Fruit fly (Drosophila melanogaster): Measurements from ENCODE around the gene mthl7.
A peak's percentile ranks its signal among the peaks of the same experiment; 100 is the strongest.

mthl7 gene

DNA sequence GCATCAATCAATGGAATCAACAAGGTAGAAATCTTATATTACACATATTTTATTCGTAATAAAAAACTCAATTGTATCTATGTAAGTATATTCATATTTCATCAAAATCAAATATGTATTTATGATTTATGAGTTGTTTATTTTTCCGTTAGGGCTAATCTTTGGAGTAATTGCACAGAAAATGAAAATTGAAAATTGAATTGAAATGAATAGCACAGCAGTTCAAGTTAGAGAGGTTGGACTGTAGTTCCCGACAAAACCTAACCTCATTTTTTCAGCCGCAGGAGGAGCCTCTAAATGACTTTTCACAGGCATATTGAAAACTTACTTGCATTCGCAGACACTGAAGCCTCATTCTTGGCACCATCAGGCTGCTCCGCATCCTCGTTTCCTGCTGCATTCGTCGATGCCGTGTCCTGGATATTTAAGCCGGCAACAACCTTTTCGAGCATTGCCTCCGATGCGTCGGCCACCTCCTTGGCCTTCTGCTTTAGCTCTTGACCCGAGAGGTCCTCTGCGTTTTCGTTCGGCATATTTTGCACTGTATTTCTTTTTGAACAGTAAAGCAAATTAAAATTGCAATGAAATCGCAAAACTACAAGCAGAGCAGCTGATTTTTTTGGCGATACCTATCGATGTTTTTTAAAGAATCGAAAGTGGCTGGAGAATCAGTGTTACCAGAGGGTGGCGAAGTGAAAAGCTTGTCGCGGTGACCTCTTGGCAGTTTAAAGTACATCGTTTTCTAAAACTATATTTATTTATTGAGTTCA lies 2.3 kb downstream of the mthl7 start, which contains the start of gene Nmt (continued):
- TF ChIP-seq fu2 (GFP tag; optimal IDR thresholded peaks at IDR 0.05) (no peak), CG32532 (GFP tag; IDR thresholded peaks at IDR 0.05) (peak; percentile 64), Opbp (GFP tag; IDR thresholded peaks at IDR 0.05; ENCODE audit: partially characterized antibody) (peak; percentile 84), amos (GFP tag; IDR thresholded peaks at IDR 0.05; ENCODE audit: partially characterized antibody) (peak; percentile 85), CTCF (GFP tag; optimal IDR thresholded peaks at IDR 0.05) (no peak), CG34422 (GFP tag; IDR thresholded peaks at IDR 0.05) (peak; percentile 68; the same call in 1 of the 3 replicates), Nf-YC (tag; optimal IDR thresholded peaks at IDR 0.05) (no peak), CG6791 (GFP tag; IDR thresholded peaks at IDR 0.05; ENCODE audit: partially characterized antibody) (peak; percentile 88), stwl (tag; optimal IDR thresholded peaks at IDR 0.05) (peak; percentile 52), Rx (GFP tag; IDR thresholded peaks at IDR 0.05) (peak; percentile 55; the same call in 1 of the 2 replicates), toy (GFP tag; IDR thresholded peaks at IDR 0.05) (no peak)

DNA sequence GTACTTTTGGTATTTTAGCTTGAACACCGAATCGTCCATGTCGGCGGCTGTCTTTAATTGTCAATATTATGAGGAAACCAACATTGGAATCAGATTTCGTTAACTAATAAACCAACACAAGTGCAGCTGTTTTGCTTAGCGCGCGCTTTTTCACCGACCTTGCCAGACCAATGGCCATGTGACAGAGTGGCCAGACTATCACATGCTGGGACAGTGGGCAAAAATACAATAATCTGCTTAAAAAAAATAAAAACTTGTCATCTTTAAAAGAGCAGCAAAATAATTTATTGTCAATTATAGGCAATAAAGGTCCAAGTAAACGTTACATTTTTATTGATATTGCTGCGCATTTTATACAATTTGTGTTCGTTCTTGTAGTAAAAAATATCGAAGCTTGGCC lies 4.5 kb downstream of the mthl7 start, which contains the start of gene RecQ4:
Gene RecQ4 (minus strand): TSS at position 161 of the 400 bp plus-strand sequence.
- TF ChIP-seq btn (GFP tag; optimal IDR thresholded peaks at IDR 0.05) (no peak), CG14860 (GFP tag; IDR thresholded peaks at IDR 0.05; ENCODE audit: partially characterized antibody) (no peak), CG4282 (GFP tag; optimal IDR thresholded peaks at IDR 0.05) (peak; percentile 65), Atf-2 (GFP tag; optimal IDR thresholded peaks at IDR 0.05) (no peak), kah (GFP tag; optimal IDR thresholded peaks at IDR 0.05) (no peak), tap (tag; optimal IDR thresholded peaks at IDR 0.05) (no peak), Sry-δ (GFP tag; optimal IDR thresholded peaks at IDR 0.05) (peak; percentile 45), CG11560 (tag; IDR thresholded peaks at IDR 0.05) (no peak), CG10274 (GFP tag; optimal IDR thresholded peaks at IDR 0.05) (no peak), vfl (GFP tag; optimal IDR thresholded peaks at IDR 0.05) (peak; percentile 48), Fer2 (tag; optimal IDR thresholded peaks at IDR 0.05) (no peak), emc (GFP tag; optimal IDR thresholded peaks at IDR 0.05) (no peak), CG9932 (GFP tag; IDR thresholded peaks at IDR 0.05) (0 out of 2 replicates have a peak, but pooled peaks have one; percentile 24), Hr3 (GFP tag; optimal IDR thresholded peaks at IDR 0.05) (no peak), crp (GFP tag; optimal IDR thresholded peaks at IDR 0.05) (peak; percentile 19 to 80), Bgb (GFP tag; IDR thresholded peaks at IDR 0.05; ENCODE audit: partially characterized antibody) (peak; percentile 39; the same call in 1 of the 2 replicates), Nf-YB (GFP tag; optimal IDR thresholded peaks at IDR 0.05) (no peak), CG14050 (GFP tag; IDR thresholded peaks at IDR 0.05) (no peak), row (GFP tag; IDR thresholded peaks at IDR 0.05) (peak; percentile 90), ems (GFP tag; optimal IDR thresholded peaks at IDR 0.05) (peak; percentile 17), br (optimal IDR thresholded peaks at IDR 0.05) (no peak), sd (tag; optimal IDR thresholded peaks at IDR 0.05) (no peak), CG18764 (GFP tag; optimal IDR thresholded peaks at IDR 0.05) (no peak), hb (GFP tag; IDR thresholded peaks at IDR 0.05; ENCODE audit: partially characterized antibody) (no peak), Kr (GFP tag; optimal IDR thresholded peaks at IDR 0.05) (no peak), Neu2 (GFP tag; optimal IDR thresholded peaks at IDR 0.05; ENCODE audit: borderline replicate concordance) (no peak), onecut (GFP tag; IDR thresholded peaks at IDR 0.05) (no peak), sug (tag; optimal IDR thresholded peaks at IDR 0.05) (no peak), D (optimal IDR thresholded peaks at IDR 0.05) (no peak), D (GFP tag; optimal IDR thresholded peaks at IDR 0.05) (no peak), abd-A (tag; optimal IDR thresholded peaks at IDR 0.05) (no peak), CG10565 (GFP tag; optimal IDR thresholded peaks at IDR 0.05) (no peak), CG14014 (GFP tag; IDR thresholded peaks at IDR 0.05) (0 out of 2 replicates have a peak, but pooled peaks have one; percentile 19), CG7839 (tag; optimal IDR thresholded peaks at IDR 0.05) (no peak), CG2116 (GFP tag; optimal IDR thresholded peaks at IDR 0.05) (peak; percentile 40), ERR (GFP tag; optimal IDR thresholded peaks at IDR 0.05) (no peak), CG2120 (GFP tag; optimal IDR thresholded peaks at IDR 0.05) (no peak), CG1602 (GFP tag; optimal IDR thresholded peaks at IDR 0.05) (no peak), CG31224 (GFP tag; IDR thresholded peaks at IDR 0.05) (no peak)
